Worm (Caenorhabditis elegans) whole organism, young adult: ENCODE results near the gene ZK381.62.

ENCODE experiments used
- B0336.3 ChIP-seq: fragments of 200-800 bp; sonication (Bioruptor generic); IDR thresholded peaks from 2 replicates; pipeline ENCODE4 v1.3.6; 2022; ENCODE audit warnings: missing genetic modification characterization, missing compliant biosample characterization
- C06A6.2 ChIP-seq: fragments of 200-800 bp; sonication (Bioruptor generic); conservative IDR thresholded peaks from 2 replicates; pipeline ENCODE4 v1.3.6; 2022; ENCODE audit warnings: missing genetic modification characterization, missing compliant biosample characterization
- F37B4.10 ChIP-seq: fragments of 200-800 bp; sonication (Bioruptor generic); IDR thresholded peaks from 2 replicates; pipeline ENCODE4 v1.3.6; 2022; ENCODE audit warnings: missing genetic modification characterization, missing compliant biosample characterization
- F39B2.1 ChIP-seq: fragments of 200-800 bp; sonication (Bioruptor generic); IDR thresholded peaks from 2 replicates; pipeline ENCODE4 v1.3.6; 2022; ENCODE audit warnings: missing genetic modification reagents, missing genetic modification characterization, missing compliant biosample characterization
- F52B5.7 ChIP-seq: sonication (generic microtip); optimal IDR thresholded peaks from 2 replicates; lab custom pipeline; 2016; ENCODE audit warnings: mild to moderate bottlenecking, missing genetic modification characterization, missing compliant biosample characterization
- T26A5.8 ChIP-seq: sonication (generic microtip); optimal IDR thresholded peaks from 2 replicates; lab custom pipeline; 2016; ENCODE audit warnings: missing genetic modification characterization, missing compliant biosample characterization
- Y53F4B.3 ChIP-seq: fragments of 200-800 bp; sonication (Bioruptor generic); IDR thresholded peaks from 2 replicates; pipeline ENCODE4 v1.3.6; 2022; ENCODE audit warnings: missing genetic modification reagents, missing genetic modification characterization, missing compliant biosample characterization
- akir-1 ChIP-seq: fragments of 200-800 bp; sonication (Bioruptor generic); optimal IDR thresholded peaks from 2 replicates; lab custom pipeline; 2018; ENCODE audit warnings: mild to moderate bottlenecking, missing genetic modification characterization, moderate library complexity, missing compliant biosample characterization
- ama-1 ChIP-seq, 3 experiments: fragments of 150-350 bp in 1 of 3; sonication (generic microtip) in 2 of 3; optimal IDR thresholded peaks; 2 replicates each; lab custom pipeline; 2014 to 2018; ENCODE audit warnings: missing biosample characterization in 2 of 3, missing genetic modification characterization in 2 of 3, missing genetic modification reagents in 2 of 3
- atf-7 ChIP-seq: sonication (generic microtip); optimal IDR thresholded peaks from 2 replicates; lab custom pipeline; 2017; ENCODE audit warnings: mild to moderate bottlenecking, missing genetic modification characterization, missing compliant biosample characterization
- attf-6 ChIP-seq: fragments of 200-800 bp; sonication (Bioruptor generic); IDR thresholded peaks from 2 replicates; pipeline ENCODE4 v1.3.6; 2022; ENCODE audit warnings: missing genetic modification reagents, missing genetic modification characterization, missing compliant biosample characterization
- bed-2 ChIP-seq: fragments of 200-800 bp; sonication (Bioruptor generic); IDR thresholded peaks from 2 replicates; pipeline ENCODE4 v1.3.6; 2022; ENCODE audit warnings: missing genetic modification reagents, missing genetic modification characterization, missing compliant biosample characterization
- ccch-3 ChIP-seq: fragments of 200-800 bp; sonication (Bioruptor generic); optimal IDR thresholded peaks from 2 replicates; lab custom pipeline; 2018; ENCODE audit warnings: mild to moderate bottlenecking, missing genetic modification characterization, missing compliant biosample characterization
- ceh-27 ChIP-seq: fragments of 200-800 bp; sonication (Bioruptor generic); optimal IDR thresholded peaks from 2 replicates; lab custom pipeline; 2018; ENCODE audit warnings: mild to moderate bottlenecking, missing genetic modification characterization, moderate library complexity, missing compliant biosample characterization
- ceh-40 ChIP-seq: fragments of 200-800 bp; sonication (Bioruptor generic); IDR thresholded peaks from 2 replicates; pipeline ENCODE4 v1.3.6; 2022; ENCODE audit warnings: missing genetic modification characterization, missing compliant biosample characterization
- ceh-58 ChIP-seq: fragments of 200-800 bp; sonication (Bioruptor generic); IDR thresholded peaks from 2 replicates; pipeline ENCODE4 v1.3.6; 2022; ENCODE audit warnings: missing genetic modification characterization, missing compliant biosample characterization
- die-1 ChIP-seq: sonication (generic microtip); optimal IDR thresholded peaks from 2 replicates; lab custom pipeline; 2016; ENCODE audit warnings: missing genotype, mild to moderate bottlenecking, missing genetic modification characterization, missing compliant biosample characterization
- dox-1 ChIP-seq: fragments of 200-800 bp; sonication (Bioruptor generic); IDR thresholded peaks from 2 replicates; pipeline ENCODE4 v1.3.6; 2022; ENCODE audit warnings: missing genetic modification reagents, missing genetic modification characterization, missing compliant biosample characterization
- efl-1 ChIP-seq: fragments of 150-350 bp; optimal IDR thresholded peaks from 2 replicates; lab custom pipeline; 2014; ENCODE audit warnings: missing biosample characterization, missing genetic modification reagents, missing genetic modification characterization
- egl-18 ChIP-seq: fragments of 200-800 bp; sonication (Bioruptor generic); IDR thresholded peaks from 2 replicates; pipeline ENCODE4 v1.3.6; 2022; ENCODE audit warnings: missing genetic modification reagents, missing genetic modification characterization, missing compliant biosample characterization
- egrh-3 ChIP-seq: fragments of 200-800 bp; sonication (Bioruptor generic); IDR thresholded peaks from 2 replicates; pipeline ENCODE4 v1.3.6; 2022; ENCODE audit warnings: missing genetic modification reagents, missing genetic modification characterization, missing compliant biosample characterization
- gei-17 ChIP-seq: fragments of 200-800 bp; sonication (Bioruptor generic); optimal IDR thresholded peaks from 2 replicates; lab custom pipeline; 2018; ENCODE audit warnings: mild to moderate bottlenecking, missing genetic modification characterization, missing compliant biosample characterization
- hlh-12 ChIP-seq: sonication (generic microtip); optimal IDR thresholded peaks from 2 replicates; lab custom pipeline; 2016; ENCODE audit warnings: missing genetic modification characterization, missing compliant biosample characterization
- hmg-1.2 ChIP-seq: fragments of 200-800 bp; sonication (Bioruptor generic); IDR thresholded peaks from 2 replicates; pipeline ENCODE4 v1.3.6; 2022; ENCODE audit warnings: missing genetic modification reagents, missing genetic modification characterization, missing compliant biosample characterization
- lag-1 ChIP-seq: fragments of 200-800 bp; sonication (Bioruptor generic); IDR thresholded peaks from 2 replicates; pipeline ENCODE4 v1.3.6; 2022; ENCODE audit warnings: missing genetic modification reagents, missing genetic modification characterization, missing compliant biosample characterization
- lin-26 ChIP-seq: fragments of 200-800 bp; sonication (Bioruptor generic); IDR thresholded peaks from 2 replicates; pipeline ENCODE4 v1.3.6; 2022; ENCODE audit warnings: missing genetic modification reagents, missing genetic modification characterization, missing compliant biosample characterization
- lin-35 ChIP-seq, 3 experiments: fragments of 150-350 bp in 2 of 3; sonication (generic microtip) in 1 of 3; optimal IDR thresholded peaks; 2 replicates each; lab custom pipeline; 2014 to 2018; ENCODE audit warnings: missing biosample characterization in 3 of 3, missing genetic modification characterization in 3 of 3, missing genetic modification reagents in 3 of 3
- lin-40 ChIP-seq: sonication (generic microtip); optimal IDR thresholded peaks from 2 replicates; lab custom pipeline; 2016; ENCODE audit warnings: missing genetic modification characterization, mild to moderate bottlenecking, missing compliant biosample characterization, missing genotype, missing genetic modification reagents
- madf-10 ChIP-seq: sonication (generic microtip); optimal IDR thresholded peaks from 2 replicates; lab custom pipeline; 2016; ENCODE audit warnings: mild to moderate bottlenecking, missing genetic modification characterization, missing compliant biosample characterization
- mcd-1 ChIP-seq: fragments of 200-800 bp; sonication (Bioruptor generic); IDR thresholded peaks from 2 replicates; pipeline ENCODE4 v1.3.6; 2022; ENCODE audit warnings: missing genetic modification reagents, missing genetic modification characterization, missing compliant biosample characterization
- nhr-120 ChIP-seq: fragments of 200-800 bp; sonication (Bioruptor generic); IDR thresholded peaks from 2 replicates; pipeline ENCODE4 v1.3.6; 2022; ENCODE audit warnings: missing genetic modification characterization, missing compliant biosample characterization
- nhr-80 ChIP-seq: sonication (generic microtip); optimal IDR thresholded peaks from 2 replicates; lab custom pipeline; 2016; ENCODE audit warnings: missing genetic modification characterization, missing compliant biosample characterization
- rec-8 ChIP-seq, 2 experiments: sonication (generic microtip); optimal IDR thresholded peaks; 2 replicates each; lab custom pipeline; 2016; ENCODE audit warnings: mild to moderate bottlenecking in 2 of 2, missing genetic modification characterization in 2 of 2, missing genetic modification reagents in 2 of 2, missing genotype in 2 of 2, missing biosample characterization in 1 of 2, missing compliant biosample characterization in 1 of 2, moderate library complexity in 1 of 2
- sdz-38 ChIP-seq: sonication (generic microtip); optimal IDR thresholded peaks from 2 replicates; lab custom pipeline; 2016; ENCODE audit warnings: missing genotype, missing genetic modification characterization, missing compliant biosample characterization
- somi-1 ChIP-seq: fragments of 200-800 bp; sonication (Bioruptor generic); optimal IDR thresholded peaks from 2 replicates; lab custom pipeline; 2018; ENCODE audit warnings: mild to moderate bottlenecking, missing genetic modification characterization, missing compliant biosample characterization
- unc-130 ChIP-seq: sonication (generic microtip); optimal IDR thresholded peaks from 2 replicates; lab custom pipeline; 2016; ENCODE audit warnings: missing genetic modification reagents, missing genetic modification characterization, missing compliant biosample characterization
- ztf-18 ChIP-seq: sonication (generic microtip); optimal IDR thresholded peaks from 2 replicates; lab custom pipeline; 2016; ENCODE audit warnings: missing genotype, mild to moderate bottlenecking, missing genetic modification characterization, missing compliant biosample characterization
- ztf-3 ChIP-seq: fragments of 200-800 bp; sonication (Bioruptor generic); optimal IDR thresholded peaks from 2 replicates; lab custom pipeline; 2018; ENCODE audit warnings: mild to moderate bottlenecking, missing genetic modification characterization, missing compliant biosample characterization

The ZK381.62 gene

ce11 chrIV:6974162-6974938 lies 3.2 kb upstream of the ZK381.62 start (continued):
- TF ChIP-seq ceh-40 (GFP tag; lab: Robert Waterston, UW) (0 out of 2 replicates have a peak, but pooled peaks have one; percentile 30), F39B2.1 (GFP tag; lab: Robert Waterston, UW) (peak; percentile 67; the same call in 1 of the 2 replicates), ceh-58 (0 out of 2 replicates have a peak, but pooled peaks have one; percentile 66), Y53F4B.3 (GFP tag; lab: Robert Waterston, UW) (no peak), egl-18 (GFP tag; lab: Robert Waterston, UW) (peak; percentile 78; the same call in 1 of the 2 replicates), die-1 (tag; lab: Kevin White, UChicago) (peak; percentile 11), ama-1 (optimal IDR thresholded peaks at IDR 0.05; lab: Kevin White, UChicago) (no peak), ama-1 (GFP tag; optimal IDR thresholded peaks at IDR 0.05; lab: Kevin White, UChicago) (peak; percentile 57 to 95)

- TF ChIP-seq efl-1 (GFP tag; lab: Kevin White, UChicago) (peak; percentile 22), rec-8 (tag; optimal IDR thresholded peaks at IDR 0.05; lab: Kevin White, UChicago) (no peak)
These were observed 1.3 kb upstream of the ZK381.62 start, which contains the start of gene nhr-249 for ce11 chrIV:6972427-6972826. Gene nhr-249, minus strand, starts transcription at chrIV:6972527.

- TF ChIP-seq ccch-3 (GFP tag; lab: Kevin White, UChicago) (no peak), madf-10 (tag; lab: Kevin White, UChicago) (no peak), sdz-38 (tag; lab: Kevin White, UChicago) (no peak), ama-1 (optimal IDR thresholded peaks at IDR 0.05; lab: Kevin White, UChicago) (no peak), ama-1 (GFP tag; optimal IDR thresholded peaks at IDR 0.05; lab: Kevin White, UChicago) (no peak), egrh-3 (GFP tag; lab: Robert Waterston, UW) (no peak), ztf-18 (tag; lab: Kevin White, UChicago) (no peak), T26A5.8 (tag; lab: Kevin White, UChicago) (no peak), nhr-120 (GFP tag; lab: Robert Waterston, UW) (no peak), gei-17 (no peak), lag-1 (no peak), ceh-58 (no peak), mcd-1 (GFP tag; lab: Robert Waterston, UW) (no peak), ceh-40 (GFP tag; lab: Robert Waterston, UW) (no peak), attf-6 (GFP tag; lab: Robert Waterston, UW) (no peak)
These were observed 842 bp downstream of the ZK381.62 start, which contains the start of gene ZK381.8 for ce11 chrIV:6970271-6970670. Gene ZK381.8, minus strand, starts transcription at chrIV:6970371.

- TF ChIP-seq ztf-3 (GFP tag; lab: Kevin White, UChicago) = no peak
- no peak for TF ChIP-seq hmg-1.2
- no peak for TF ChIP-seq mcd-1 (GFP tag; lab: Robert Waterston, UW)
- no peak for TF ChIP-seq C06A6.2
- TF ChIP-seq dox-1 (GFP tag; lab: Robert Waterston, UW) = no peak
- TF ChIP-seq ama-1 (optimal IDR thresholded peaks at IDR 0.05; lab: Kevin White, UChicago) = no peak
- TF ChIP-seq ama-1 (GFP tag; optimal IDR thresholded peaks at IDR 0.05; lab: Kevin White, UChicago) = no peak
- no peak for TF ChIP-seq hlh-12 (tag; lab: Kevin White, UChicago)
These were observed 5.9 kb downstream of the ZK381.62 start, which contains the start of gene ZK381.2 for ce11 chrIV:6965192-6965591. Gene ZK381.2, plus strand, starts transcription at chrIV:6965492.

ce11 chrIV:6964508-6964907 lies 6.6 kb downstream of the ZK381.62 start, which contains the start of gene B0478.3:
Gene B0478.3, minus strand, starts transcription at chrIV:6964608.
- TF ChIP-seq madf-10 (tag; lab: Kevin White, UChicago) (no peak), akir-1 (no peak)

- TF ChIP-seq lin-40 (tag; lab: Kevin White, UChicago) (no peak), bed-2 (GFP tag; lab: Robert Waterston, UW) (no peak), B0336.3 (no peak), lin-26 (GFP tag; lab: Robert Waterston, UW) (no peak), unc-130 (GFP tag; lab: Kevin White, UChicago) (no peak), F37B4.10 (no peak), somi-1 (GFP tag; lab: Kevin White, UChicago) (no peak), lin-35 (GFP tag; optimal IDR thresholded peaks at IDR 0.05; lab: Kevin White, UChicago) (no peak), ceh-27 (GFP tag; lab: Kevin White, UChicago) (no peak), F52B5.7 (tag; lab: Kevin White, UChicago) (no peak), nhr-80 (tag; lab: Kevin White, UChicago) (no peak), atf-7 (no peak), rec-8 (tag; optimal IDR thresholded peaks at IDR 0.05; lab: Kevin White, UChicago) (no peak), egrh-3 (GFP tag; lab: Robert Waterston, UW) (no peak)
These were observed 11.6 kb downstream of the ZK381.62 start for ce11 chrIV:6959483-6959882.
